Worm (Caenorhabditis elegans) whole organism, L1 larva: ENCODE measurements around the gene dyf-7.

Experiments
- C16A3.4 ChIP-seq: fragments of 150-350 bp; optimal IDR thresholded peaks from 2 replicates; lab custom pipeline; 2014; ENCODE audit warnings: missing biosample characterization, missing genetic modification characterization
- C34B4.2 ChIP-seq: sonication (generic microtip); optimal IDR thresholded peaks from 2 replicates; lab custom pipeline; 2017; ENCODE audit warnings: mild to moderate bottlenecking, missing genetic modification characterization, missing compliant biosample characterization
- Y116A8C.19 ChIP-seq: sonication (generic microtip); optimal IDR thresholded peaks from 2 replicates; lab custom pipeline; 2016; ENCODE audit warnings: missing compliant biosample characterization, missing genetic modification characterization, borderline replicate concordance
- alr-1 ChIP-seq: fragments of 200-800 bp; sonication (Bioruptor generic); optimal IDR thresholded peaks from 2 replicates; lab custom pipeline; 2018; ENCODE audit warnings: borderline replicate concordance, mild to moderate bottlenecking, missing genetic modification characterization, missing compliant biosample characterization
- blmp-1 ChIP-seq: fragments of 150-350 bp; optimal IDR thresholded peaks from 2 replicates; lab custom pipeline; 2014; ENCODE audit warnings: missing biosample characterization, missing genetic modification characterization
- ceh-63 ChIP-seq: fragments of 200-800 bp; sonication (Bioruptor generic); optimal IDR thresholded peaks from 2 replicates; lab custom pipeline; 2018; ENCODE audit warnings: mild to moderate bottlenecking, missing genetic modification characterization, missing compliant biosample characterization
- dsc-1 ChIP-seq: sonication (generic microtip); optimal IDR thresholded peaks from 2 replicates; lab custom pipeline; 2016; ENCODE audit warnings: mild to moderate bottlenecking, missing genetic modification characterization, missing compliant biosample characterization
- efl-1 ChIP-seq, 4 experiments: fragments of 150-350 bp; optimal IDR thresholded peaks in 3 of 4; peaks in 1 of 4; 1 replicate in 1 of 4; 2 replicates in 3 of 4; lab custom pipeline; 2014; ENCODE audit warnings: missing biosample characterization in 2 of 4, missing genetic modification characterization in 2 of 4, missing genetic modification reagents in 2 of 4
- egl-27 ChIP-seq, 2 experiments: fragments of 150-350 bp in 1 of 2; sonication (generic microtip); optimal IDR thresholded peaks; 3 replicates each; lab custom pipeline; 2017 to 2018; ENCODE audit warnings: missing biosample characterization in 2 of 2, missing genetic modification characterization in 2 of 2, missing genetic modification reagents in 2 of 2
- elt-2 ChIP-seq: sonication (generic microtip); optimal IDR thresholded peaks from 2 replicates; lab custom pipeline; 2016; ENCODE audit warnings: missing genetic modification characterization, mild to moderate bottlenecking, inconsistent platforms, missing compliant biosample characterization, missing genetic modification reagents
- elt-3 ChIP-seq, 6 experiments: fragments of 150-350 bp in 1 of 6; sonication (generic microtip); optimal IDR thresholded peaks; 2 replicates each; lab custom pipeline; 2017 to 2018; ENCODE audit warnings: missing biosample characterization in 6 of 6, missing genetic modification characterization in 6 of 6, inconsistent platforms in 1 of 6
- ets-5 ChIP-seq: fragments of 200-800 bp; sonication (Bioruptor generic); IDR thresholded peaks from 2 replicates; pipeline ENCODE4 v1.3.6; 2022; ENCODE audit warnings: missing genetic modification characterization, missing compliant biosample characterization
- fkh-10 ChIP-seq: sonication (generic microtip); optimal IDR thresholded peaks from 2 replicates; lab custom pipeline; 2017; ENCODE audit warnings: missing biosample characterization, missing genetic modification reagents, missing genetic modification characterization
- fkh-8 ChIP-seq: sonication (generic microtip); optimal IDR thresholded peaks from 2 replicates; lab custom pipeline; 2016; ENCODE audit warnings: mild to moderate bottlenecking, missing genetic modification characterization, missing compliant biosample characterization
- grh-1 ChIP-seq: fragments of 200-800 bp; sonication (Bioruptor generic); IDR thresholded peaks from 2 replicates; pipeline ENCODE4 v1.3.6; 2022; ENCODE audit warnings: missing genetic modification reagents, missing genetic modification characterization, missing compliant biosample characterization
- hlh-17 ChIP-seq: fragments of 200-800 bp; sonication (Bioruptor generic); optimal IDR thresholded peaks from 2 replicates; lab custom pipeline; 2018; ENCODE audit warnings: missing genetic modification characterization, mild to moderate bottlenecking, missing compliant biosample characterization, moderate library complexity, borderline replicate concordance
- irx-1 ChIP-seq: sonication (generic microtip); optimal IDR thresholded peaks from 2 replicates; lab custom pipeline; 2016; ENCODE audit warnings: missing genetic modification characterization, missing compliant biosample characterization
- lin-14 ChIP-seq: fragments of 200-800 bp; sonication (Bioruptor generic); optimal IDR thresholded peaks from 2 replicates; lab custom pipeline; 2018; ENCODE audit warnings: mild to moderate bottlenecking, missing genetic modification characterization, moderate library complexity, missing compliant biosample characterization
- lin-15B ChIP-seq: fragments of 150-350 bp; sonication (generic microtip); optimal IDR thresholded peaks from 3 replicates; lab custom pipeline; 2014; ENCODE audit warnings: missing biosample characterization, missing genetic modification characterization
- lin-35 ChIP-seq, 2 experiments: fragments of 150-350 bp; optimal IDR thresholded peaks; 2 replicates each; lab custom pipeline; 2014; ENCODE audit warnings: missing biosample characterization in 2 of 2, missing genetic modification characterization in 2 of 2, missing genetic modification reagents in 2 of 2
- lin-39 ChIP-seq: fragments of 150-350 bp; optimal IDR thresholded peaks from 2 replicates; lab custom pipeline; 2014; ENCODE audit warnings: missing biosample characterization, missing genetic modification reagents, missing genetic modification characterization
- lsy-2 ChIP-seq, 2 experiments: fragments of 150-350 bp; optimal IDR thresholded peaks; 2 replicates each; lab custom pipeline; 2014; ENCODE audit warnings: missing biosample characterization in 2 of 2, missing genetic modification characterization in 2 of 2
- mab-9 ChIP-seq: fragments of 200-800 bp; sonication (Bioruptor generic); IDR thresholded peaks from 2 replicates; pipeline ENCODE4 v1.3.6; 2022; ENCODE audit warnings: missing genetic modification reagents, missing genetic modification characterization, missing compliant biosample characterization
- mdl-1 ChIP-seq, 2 experiments: fragments of 150-350 bp; optimal IDR thresholded peaks; 2 replicates each; lab custom pipeline; 2014 to 2017; ENCODE audit warnings: missing biosample characterization in 2 of 2, missing genetic modification characterization in 2 of 2, inconsistent platforms in 1 of 2
- mep-1 ChIP-seq: fragments of 150-350 bp; optimal IDR thresholded peaks from 2 replicates; lab custom pipeline; 2014; ENCODE audit warnings: missing biosample characterization, missing genetic modification characterization
- nhr-19 ChIP-seq: fragments of 200-800 bp; sonication (Bioruptor generic); conservative IDR thresholded peaks from 2 replicates; pipeline ENCODE4 v1.3.6; 2022; ENCODE audit warnings: missing genetic modification characterization, missing compliant biosample characterization
- nhr-20 ChIP-seq: sonication (generic microtip); optimal IDR thresholded peaks from 2 replicates; lab custom pipeline; 2016; ENCODE audit warnings: mild to moderate bottlenecking, missing genetic modification characterization, missing compliant biosample characterization
- nhr-237 ChIP-seq: fragments of 150-350 bp; optimal IDR thresholded peaks from 2 replicates; lab custom pipeline; 2014; ENCODE audit warnings: missing biosample characterization, missing genetic modification characterization
- nhr-47 ChIP-seq: sonication (generic microtip); optimal IDR thresholded peaks from 2 replicates; lab custom pipeline; 2016; ENCODE audit warnings: mild to moderate bottlenecking, missing genetic modification characterization, moderate library complexity, missing compliant biosample characterization
- nhr-71 ChIP-seq: sonication (generic microtip); optimal IDR thresholded peaks from 2 replicates; lab custom pipeline; 2016; ENCODE audit warnings: mild to moderate bottlenecking, missing genetic modification characterization, moderate library complexity, missing compliant biosample characterization
- nhr-77 ChIP-seq: fragments of 150-350 bp; optimal IDR thresholded peaks from 2 replicates; lab custom pipeline; 2014; ENCODE audit warnings: missing biosample characterization, missing genetic modification characterization
- nhr-85 ChIP-seq: sonication (generic microtip); peaks from one replicate; lab custom pipeline; 2016; ENCODE audit warnings: missing genetic modification characterization, inconsistent platforms, missing compliant biosample characterization
- nhr-90 ChIP-seq: sonication (generic microtip); optimal IDR thresholded peaks from 2 replicates; lab custom pipeline; 2016; ENCODE audit warnings: mild to moderate bottlenecking, missing genetic modification characterization, missing compliant biosample characterization; ENCODE audit not compliant: poor library complexity
- pag-3 ChIP-seq: sonication (generic microtip); optimal IDR thresholded peaks from 2 replicates; lab custom pipeline; 2017; ENCODE audit warnings: missing genetic modification characterization, mild to moderate bottlenecking, missing compliant biosample characterization, antibody characterized with exemption, borderline replicate concordance; ENCODE audit not compliant: insufficient read depth
- skn-1 ChIP-seq: fragments of 150-350 bp; optimal IDR thresholded peaks from 2 replicates; lab custom pipeline; 2014; ENCODE audit warnings: missing biosample characterization, missing genetic modification characterization
- snu-23 ChIP-seq: sonication (generic microtip); optimal IDR thresholded peaks from 2 replicates; lab custom pipeline; 2016; ENCODE audit warnings: missing genetic modification characterization, missing compliant biosample characterization
- swsn-7 ChIP-seq: sonication (generic microtip); optimal IDR thresholded peaks from 2 replicates; lab custom pipeline; 2016; ENCODE audit warnings: missing genetic modification characterization, missing compliant biosample characterization
- unc-130 ChIP-seq: fragments of 150-350 bp; optimal IDR thresholded peaks from 2 replicates; lab custom pipeline; 2017; ENCODE audit warnings: missing biosample characterization, missing genetic modification characterization, inconsistent platforms
- unc-62 ChIP-seq: fragments of 150-350 bp; optimal IDR thresholded peaks from 2 replicates; lab custom pipeline; 2014; ENCODE audit warnings: missing biosample characterization, missing genetic modification reagents, missing genetic modification characterization
- xbp-1 ChIP-seq: sonication (generic microtip); optimal IDR thresholded peaks from 2 replicates; lab custom pipeline; 2016; ENCODE audit warnings: missing genetic modification characterization, missing compliant biosample characterization
- zip-4 ChIP-seq: fragments of 200-800 bp; sonication (Bioruptor generic); optimal IDR thresholded peaks from 2 replicates; lab custom pipeline; 2018; ENCODE audit warnings: mild to moderate bottlenecking, missing genetic modification characterization, moderate library complexity, missing compliant biosample characterization
- ztf-11 ChIP-seq, 2 experiments: sonication (generic microtip); optimal IDR thresholded peaks; 2 replicates each; lab custom pipeline; 2016 to 2017; ENCODE audit warnings: missing genetic modification characterization in 2 of 2, missing biosample characterization in 1 of 2, missing compliant biosample characterization in 1 of 2
- ztf-4 ChIP-seq: fragments of 150-350 bp; optimal IDR thresholded peaks from 2 replicates; lab custom pipeline; 2014; ENCODE audit warnings: missing biosample characterization, missing genetic modification characterization

dyf-7 gene

DNA sequence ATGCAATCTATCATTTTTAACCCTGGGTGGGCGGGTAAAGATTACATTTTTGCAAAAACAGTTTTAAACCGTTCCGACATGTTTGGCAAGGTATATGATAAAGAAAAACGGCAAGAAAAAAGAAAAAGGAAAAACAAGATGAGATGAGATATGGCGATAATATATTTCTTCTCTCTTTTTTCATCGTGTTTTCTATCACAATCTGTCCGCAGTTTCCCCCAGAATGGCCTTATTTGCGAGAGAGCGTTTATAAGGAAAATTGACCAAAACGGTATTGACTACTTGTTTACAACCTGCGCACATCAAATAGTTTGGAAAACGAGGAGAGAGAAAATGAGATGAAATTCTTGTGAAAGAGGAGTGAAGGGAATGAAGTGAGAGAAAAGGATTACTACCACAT, 31.1 kb upstream of the dyf-7 start:
- TF ChIP-seq ets-5 (no peak), lsy-2 (tag; optimal IDR thresholded peaks at IDR 0.05; lab: Kevin White, UChicago) (peak in 1 of 2 experiments; percentile 63), C34B4.2 (tag; lab: Kevin White, UChicago) (no peak), C16A3.4 (tag; lab: Kevin White, UChicago) (peak; percentile 50), lin-15B (tag; lab: Kevin White, UChicago) (no peak), lin-35 (GFP tag; optimal IDR thresholded peaks at IDR 0.05; lab: Kevin White, UChicago) (peak in 1 of 2 experiments; percentile 38), lin-39 (tag; lab: Kevin White, UChicago) (no peak), zip-4 (no peak), efl-1 (optimal IDR thresholded peaks at IDR 0.05; lab: Kevin White, UChicago) (peak in 1 of 2 experiments; percentile 8), efl-1 (GFP tag; optimal IDR thresholded peaks at IDR 0.05 in 1 of 2; lab: Kevin White, UChicago) (peak in 1 of 2 experiments; percentile 31), snu-23 (GFP tag; lab: Kevin White, UChicago) (peak; percentile 73), mdl-1 (tag; optimal IDR thresholded peaks at IDR 0.05; lab: Kevin White, UChicago) (peak in 1 of 2 experiments; percentile 36), swsn-7 (tag; lab: Kevin White, UChicago) (peak; percentile 4), elt-3 (tag; optimal IDR thresholded peaks at IDR 0.05; lab: Kevin White, UChicago) (peak in 4 of 6 experiments; percentile 1 to 93 (median 36)), irx-1 (tag; lab: Kevin White, UChicago) (peak; percentile 26), nhr-85 (peak; percentile 97), fkh-10 (GFP tag; lab: Kevin White, UChicago) (no peak), ztf-11 (tag; optimal IDR thresholded peaks at IDR 0.05; lab: Kevin White, UChicago) (no peak), nhr-77 (no peak), ceh-63 (GFP tag; lab: Kevin White, UChicago) (no peak), mab-9 (GFP tag; lab: Robert Waterston, UW) (no peak), alr-1 (tag; lab: Kevin White, UChicago) (no peak), ztf-4 (tag; lab: Kevin White, UChicago) (peak; percentile 6), blmp-1 (peak; percentile 95), nhr-90 (peak; percentile 48), hlh-17 (GFP tag; lab: Kevin White, UChicago) (no peak), nhr-19 (GFP tag; lab: Robert Waterston, UW) (peak; percentile 21; the same call in 1 of the 2 replicates), unc-62 (GFP tag; lab: Kevin White, UChicago) (no peak), xbp-1 (tag; lab: Kevin White, UChicago) (peak; percentile 11), mep-1 (tag; lab: Kevin White, UChicago) (peak; percentile 57), egl-27 (tag; optimal IDR thresholded peaks at IDR 0.05; lab: Kevin White, UChicago) (no peak), nhr-71 (tag; lab: Kevin White, UChicago) (peak; percentile 70), fkh-8 (no peak), nhr-20 (tag; lab: Kevin White, UChicago) (peak; percentile 76), unc-130 (tag; lab: Kevin White, UChicago) (peak; percentile 2), skn-1 (tag; lab: Kevin White, UChicago) (no peak), lin-14 (GFP tag; lab: Kevin White, UChicago) (peak; percentile 87), elt-2 (tag; lab: Kevin White, UChicago) (no peak), nhr-47 (peak; percentile 19), Y116A8C.19 (tag; lab: Kevin White, UChicago) (no peak), grh-1 (GFP tag; lab: Robert Waterston, UW) (0 out of 2 replicates have a peak, but pooled peaks have one; percentile 37), dsc-1 (tag; lab: Kevin White, UChicago) (no peak), nhr-237 (peak; percentile 47), pag-3 (peak; percentile 24)
